Worm (Caenorhabditis elegans): ENCODE results near the gene let-19.
A peak's percentile ranks its signal among the peaks of the same experiment; 100 is the strongest.

The let-19 gene

ce11 chrII:8784235-8784928 lies 13.6 kb downstream of the let-19 start (continued):
- TF ChIP-seq lin-11 (tag; optimal IDR thresholded peaks at IDR 0.05): no peak
- TF ChIP-seq C34F6.9 (tag; optimal IDR thresholded peaks at IDR 0.05): peak; percentile 86
- TF ChIP-seq sma-3 (GFP tag; optimal IDR thresholded peaks at IDR 0.05): no peak
- TF ChIP-seq ceh-16 (tag; optimal IDR thresholded peaks at IDR 0.05): no peak
- no peak for TF ChIP-seq alr-1 (tag; optimal IDR thresholded peaks at IDR 0.05)
- TF ChIP-seq ZK546.5 (tag; optimal IDR thresholded peaks at IDR 0.05): no peak
- no peak for TF ChIP-seq aly-2 (tag; optimal IDR thresholded peaks at IDR 0.05)
- TF ChIP-seq nhr-129 (tag; optimal IDR thresholded peaks at IDR 0.05): peak; percentile 48
- no peak for TF ChIP-seq dmd-4 (tag; optimal IDR thresholded peaks at IDR 0.05)
- no peak for TF ChIP-seq nhr-25 (tag; optimal IDR thresholded peaks at IDR 0.05)
- no peak for TF ChIP-seq lin-13 (GFP tag; optimal IDR thresholded peaks at IDR 0.05)
- TF ChIP-seq sma-9 (GFP tag; optimal IDR thresholded peaks at IDR 0.05): peak; percentile 28
- TF ChIP-seq sma-9 (tag; optimal IDR thresholded peaks at IDR 0.05): no peak
- no peak for TF ChIP-seq Y55F3AM.14 (GFP tag; optimal IDR thresholded peaks at IDR 0.05)

ce11 chrII:8785875-8786274 lies 15.1 kb downstream of the let-19 start:
- TF ChIP-seq C34F6.9 (tag; optimal IDR thresholded peaks at IDR 0.05) (peak; percentile 35), ztf-4 (tag; optimal IDR thresholded peaks at IDR 0.05) (peak; percentile 39), crh-2 (tag; optimal IDR thresholded peaks at IDR 0.05) (no peak), unc-39 (tag; optimal IDR thresholded peaks at IDR 0.05) (no peak), lin-39 (tag; optimal IDR thresholded peaks at IDR 0.05) (no peak), snpc-4 (tag; optimal IDR thresholded peaks at IDR 0.05) (peak; percentile 8), mdl-1 (tag; optimal IDR thresholded peaks at IDR 0.05) (peak; percentile 45 to 58), nhr-23 (tag; optimal IDR thresholded peaks at IDR 0.05) (no peak), lsy-2 (tag; optimal IDR thresholded peaks at IDR 0.05) (peak in 1 of 2 experiments; percentile 46), sem-4 (tag; optimal IDR thresholded peaks at IDR 0.05) (peak; percentile 32), ZK546.5 (tag; optimal IDR thresholded peaks at IDR 0.05) (no peak), nhr-237 (tag; optimal IDR thresholded peaks at IDR 0.05) (no peak), peb-1 (tag; optimal IDR thresholded peaks at IDR 0.05) (no peak), sma-3 (GFP tag; optimal IDR thresholded peaks at IDR 0.05) (no peak), ztf-11 (tag; optimal IDR thresholded peaks at IDR 0.05) (no peak), blmp-1 (tag; optimal IDR thresholded peaks at IDR 0.05; ENCODE audit: insufficient read depth) (no peak), lin-11 (tag; optimal IDR thresholded peaks at IDR 0.05) (no peak), lin-13 (GFP tag; optimal IDR thresholded peaks at IDR 0.05) (no peak), nhr-11 (tag; optimal IDR thresholded peaks at IDR 0.05) (peak; percentile 13), sma-9 (GFP tag; optimal IDR thresholded peaks at IDR 0.05) (peak; percentile 25), sma-9 (tag; optimal IDR thresholded peaks at IDR 0.05) (no peak), Y55F3AM.14 (GFP tag; optimal IDR thresholded peaks at IDR 0.05) (no peak), nhr-129 (tag; optimal IDR thresholded peaks at IDR 0.05) (peak; percentile 46), unc-62 (GFP tag; optimal IDR thresholded peaks at IDR 0.05) (no peak)

ce11 chrII:8787376-8787775 lies 16.6 kb downstream of the let-19 start:
- TF ChIP-seq unc-62 (GFP tag; optimal IDR thresholded peaks at IDR 0.05) (peak; percentile 69), mdl-1 (tag; optimal IDR thresholded peaks at IDR 0.05) (peak; percentile 32 to 75), zag-1 (tag; optimal IDR thresholded peaks at IDR 0.05) (peak; percentile 76), snpc-4 (tag; optimal IDR thresholded peaks at IDR 0.05) (peak; percentile 69), alr-1 (tag; optimal IDR thresholded peaks at IDR 0.05) (no peak), ZK546.5 (tag; optimal IDR thresholded peaks at IDR 0.05) (peak; percentile 28), crh-2 (tag; optimal IDR thresholded peaks at IDR 0.05) (peak; percentile 98), nhr-129 (tag; optimal IDR thresholded peaks at IDR 0.05) (peak; percentile 99), egl-27 (tag; optimal IDR thresholded peaks at IDR 0.05) (peak; percentile 82), F13H6.1 (tag; optimal IDR thresholded peaks at IDR 0.05) (peak; percentile 93), nhr-237 (tag; optimal IDR thresholded peaks at IDR 0.05) (no peak), unc-55 (GFP tag; optimal IDR thresholded peaks at IDR 0.05) (peak; percentile 93), nhr-77 (tag; optimal IDR thresholded peaks at IDR 0.05) (peak; percentile 72), fos-1 (tag; optimal IDR thresholded peaks at IDR 0.05) (peak; percentile 96), ztf-4 (tag; optimal IDR thresholded peaks at IDR 0.05) (peak; percentile 95), sma-9 (GFP tag; optimal IDR thresholded peaks at IDR 0.05) (peak; percentile 95), sma-9 (tag; optimal IDR thresholded peaks at IDR 0.05) (no peak), C34F6.9 (tag; optimal IDR thresholded peaks at IDR 0.05) (peak; percentile 100), blmp-1 (tag; optimal IDR thresholded peaks at IDR 0.05; ENCODE audit: insufficient read depth) (peak; percentile 60), elt-3 (tag; optimal IDR thresholded peaks at IDR 0.05) (no peak), nhr-12 (tag; optimal IDR thresholded peaks at IDR 0.05) (no peak), nhr-10 (tag; optimal IDR thresholded peaks at IDR 0.05) (peak; percentile 72), mab-5 (tag; optimal IDR thresholded peaks at IDR 0.05) (peak; percentile 92), Y55F3AM.14 (GFP tag; optimal IDR thresholded peaks at IDR 0.05) (peak; percentile 80), sma-3 (GFP tag; optimal IDR thresholded peaks at IDR 0.05) (peak; percentile 97), ztf-1 (GFP tag; conservative IDR thresholded peaks at IDR 0.05) (0 out of 2 replicates have a peak, but pooled peaks have one; percentile 46), lin-39 (tag; optimal IDR thresholded peaks at IDR 0.05) (no peak), lin-11 (tag; optimal IDR thresholded peaks at IDR 0.05) (peak; percentile 97), nhr-11 (tag; optimal IDR thresholded peaks at IDR 0.05) (no peak), lin-13 (GFP tag; optimal IDR thresholded peaks at IDR 0.05) (peak; percentile 89), dmd-4 (tag; optimal IDR thresholded peaks at IDR 0.05) (no peak), sem-4 (tag; optimal IDR thresholded peaks at IDR 0.05) (peak; percentile 96), lsy-2 (tag; optimal IDR thresholded peaks at IDR 0.05) (peak; percentile 75 to 96), nhr-25 (tag; optimal IDR thresholded peaks at IDR 0.05) (peak; percentile 97), nhr-6 (tag; optimal IDR thresholded peaks at IDR 0.05) (peak; percentile 90), ztf-11 (tag; optimal IDR thresholded peaks at IDR 0.05) (no peak), aly-2 (tag; optimal IDR thresholded peaks at IDR 0.05) (no peak), ama-1 (optimal IDR thresholded peaks at IDR 0.05) (peak; percentile 93), gmeb-1 (tag; optimal IDR thresholded peaks at IDR 0.05) (peak; percentile 92), ceh-16 (tag; optimal IDR thresholded peaks at IDR 0.05) (peak; percentile 47)

Measured in whole organism, L2 larva.